Fruit fly (Drosophila melanogaster) whole organism, embryonic: ENCODE results near the gene HIP-R.

ENCODE experiments used
- ATbp ChIP-seq: fragments of 200-800 bp; sonication (Bioruptor generic); optimal IDR thresholded peaks from 2 replicates; lab custom pipeline; 2017; ENCODE audit warnings: missing biosample characterization, mild to moderate bottlenecking, missing genetic modification characterization, missing genetic modification reagents
- Abd-B ChIP-seq: fragments of 200-800 bp; sonication (Bioruptor generic); optimal IDR thresholded peaks from 2 replicates; lab custom pipeline; 2018; ENCODE audit warnings: missing biosample characterization, mild to moderate bottlenecking, missing genetic modification characterization, moderate library complexity
- Ada2b ChIP-seq: fragments of 200-800 bp; sonication (Bioruptor generic); IDR thresholded peaks from 2 replicates; pipeline ENCODE4 v1.3.6; 2022; ENCODE audit warnings: missing biosample characterization, missing genetic modification characterization
- Aef1 ChIP-seq: fragments of 200-800 bp; sonication (Bioruptor generic); IDR thresholded peaks from 3 replicates; pipeline ENCODE4 v1.3.6; 2022; ENCODE audit warnings: missing biosample characterization, missing genetic modification characterization
- Atf6 ChIP-seq: fragments of 200-800 bp; sonication (Bioruptor generic); IDR thresholded peaks from 2 replicates; pipeline ENCODE4 v1.3.6; 2022; ENCODE audit warnings: missing biosample characterization, missing genetic modification characterization
- C15 ChIP-seq: fragments of 200-800 bp; sonication (Bioruptor generic); IDR thresholded peaks from 3 replicates; pipeline ENCODE4 v1.3.6; 2022; ENCODE audit warnings: missing biosample characterization, missing genetic modification characterization
- CG10147 ChIP-seq: fragments of 200-800 bp; sonication (Bioruptor generic); optimal IDR thresholded peaks from 2 replicates; lab custom pipeline; 2019; ENCODE audit warnings: missing biosample characterization, mild to moderate bottlenecking, missing genetic modification characterization, moderate library complexity
- CG10209 ChIP-seq: fragments of 200-800 bp; sonication (Bioruptor generic); optimal IDR thresholded peaks from 3 replicates; lab custom pipeline; 2017; ENCODE audit warnings: missing biosample characterization, mild to moderate bottlenecking, missing genetic modification characterization, missing genetic modification reagents
- CG10267 ChIP-seq: fragments of 200-800 bp; sonication (Bioruptor generic); optimal IDR thresholded peaks from 2 replicates; lab custom pipeline; 2018; ENCODE audit warnings: missing biosample characterization, mild to moderate bottlenecking, missing genetic modification characterization, moderate library complexity
- CG10366 ChIP-seq: fragments of 200-800 bp; sonication (Bioruptor generic); IDR thresholded peaks from 2 replicates; pipeline ENCODE4 v1.3.6; 2022; ENCODE audit warnings: missing biosample characterization, missing genetic modification characterization
- CG10543 ChIP-seq: fragments of 200-800 bp; sonication (Bioruptor generic); optimal IDR thresholded peaks from 3 replicates; lab custom pipeline; 2017; ENCODE audit warnings: missing biosample characterization, mild to moderate bottlenecking, missing genetic modification characterization, moderate library complexity
- CG13123 ChIP-seq: fragments of 200-800 bp; sonication (Bioruptor generic); optimal IDR thresholded peaks from 2 replicates; lab custom pipeline; 2016; ENCODE audit warnings: missing biosample characterization, missing genetic modification characterization
- CG14014 ChIP-seq: fragments of 200-800 bp; sonication (Bioruptor generic); IDR thresholded peaks from 2 replicates; pipeline ENCODE4 v1.3.6; 2022; ENCODE audit warnings: missing biosample characterization, missing genetic modification characterization
- CG15696 ChIP-seq: fragments of 200-800 bp; sonication (Bioruptor generic); optimal IDR thresholded peaks from 2 replicates; lab custom pipeline; 2019; ENCODE audit warnings: missing biosample characterization, mild to moderate bottlenecking, missing genetic modification characterization, moderate library complexity
- CG1603 ChIP-seq: fragments of 200-800 bp; sonication (Bioruptor generic); optimal IDR thresholded peaks from 2 replicates; lab custom pipeline; 2019; ENCODE audit warnings: missing biosample characterization, mild to moderate bottlenecking, missing genetic modification characterization, moderate library complexity
- CG17568 ChIP-seq: fragments of 200-800 bp; sonication (Bioruptor generic); optimal IDR thresholded peaks from 2 replicates; lab custom pipeline; 2018; ENCODE audit warnings: missing biosample characterization, mild to moderate bottlenecking, missing genetic modification characterization, moderate library complexity
- CG17612 ChIP-seq: fragments of 200-800 bp; sonication (Bioruptor generic); IDR thresholded peaks from 2 replicates; pipeline ENCODE4 v1.3.6; 2022; ENCODE audit warnings: missing biosample characterization, missing genetic modification characterization
- CG2889 ChIP-seq: fragments of 200-800 bp; sonication (Bioruptor generic); IDR thresholded peaks from 3 replicates; pipeline ENCODE4 v1.3.6; 2022; ENCODE audit warnings: missing biosample characterization, missing genetic modification characterization
- CG3163 ChIP-seq: fragments of 200-800 bp; sonication (Bioruptor generic); optimal IDR thresholded peaks from 3 replicates; lab custom pipeline; 2016; ENCODE audit warnings: missing biosample characterization, missing genetic modification characterization
- CG34376 ChIP-seq: fragments of 200-800 bp; sonication (Bioruptor generic); optimal IDR thresholded peaks from 2 replicates; lab custom pipeline; 2018; ENCODE audit warnings: missing biosample characterization, mild to moderate bottlenecking, missing genetic modification characterization
- CG4707 ChIP-seq: fragments of 200-800 bp; sonication (Bioruptor generic); optimal IDR thresholded peaks from 2 replicates; lab custom pipeline; 2018; ENCODE audit warnings: missing biosample characterization, mild to moderate bottlenecking, missing genetic modification characterization, moderate library complexity
- CG4854 ChIP-seq: fragments of 200-800 bp; sonication (Bioruptor generic); optimal IDR thresholded peaks from 2 replicates; lab custom pipeline; 2016; ENCODE audit warnings: missing biosample characterization, missing genetic modification characterization, inconsistent platforms
- CG5245 ChIP-seq: fragments of 200-800 bp; sonication (Bioruptor generic); optimal IDR thresholded peaks from 3 replicates; lab custom pipeline; 2016; ENCODE audit warnings: missing biosample characterization, missing genetic modification characterization
- CG6254 ChIP-seq: fragments of 200-800 bp; sonication (Bioruptor generic); optimal IDR thresholded peaks from 3 replicates; lab custom pipeline; 2017; ENCODE audit warnings: mild to moderate bottlenecking, missing biosample characterization, missing genetic modification reagents, missing genetic modification characterization
- CG7786 ChIP-seq: fragments of 200-800 bp; sonication (Bioruptor generic); optimal IDR thresholded peaks from 2 replicates; lab custom pipeline; 2016; ENCODE audit warnings: missing biosample characterization, missing genetic modification characterization
- CG8290 ChIP-seq, 3 experiments: fragments of 200-800 bp; sonication (Bioruptor generic); optimal IDR thresholded peaks; 2 replicates each; lab custom pipeline; 2016 to 2019; ENCODE audit warnings: missing biosample characterization in 3 of 3, missing genetic modification characterization in 3 of 3, mild to moderate bottlenecking in 2 of 3, moderate library complexity in 1 of 3
- CG8478 ChIP-seq: fragments of >200 bp; optimal IDR thresholded peaks from 2 replicates; lab custom pipeline; 2018
- Dbx ChIP-seq: fragments of 200-800 bp; sonication (Bioruptor generic); IDR thresholded peaks from 3 replicates; pipeline ENCODE4 v1.3.6; 2022; ENCODE audit warnings: missing biosample characterization, missing genetic modification characterization
- Deaf1 ChIP-seq: fragments of 200-800 bp; optimal IDR thresholded peaks from 3 replicates; lab custom pipeline; 2019; ENCODE audit warnings: missing biosample characterization, mild to moderate bottlenecking, missing genetic modification characterization, moderate library complexity
- Mad ChIP-seq: fragments of 200-800 bp; sonication (Bioruptor generic); optimal IDR thresholded peaks from 2 replicates; lab custom pipeline; 2016; ENCODE audit warnings: missing biosample characterization, missing genetic modification characterization
- NC2β ChIP-seq: fragments of 200-800 bp; sonication (Bioruptor generic); optimal IDR thresholded peaks from 2 replicates; lab custom pipeline; 2016; ENCODE audit warnings: missing biosample characterization, missing genetic modification characterization
- Opbp ChIP-seq: fragments of 200-800 bp; sonication (Bioruptor generic); IDR thresholded peaks from 3 replicates; pipeline ENCODE4 v1.3.6; 2022; ENCODE audit warnings: missing biosample characterization, missing genetic modification characterization; ENCODE audit not compliant: partially characterized antibody
- Rx ChIP-seq: fragments of 200-800 bp; sonication (Bioruptor generic); IDR thresholded peaks from 2 replicates; pipeline ENCODE4 v1.3.6; 2022; ENCODE audit warnings: missing biosample characterization, missing genetic modification characterization
- Six4 ChIP-seq: fragments of 200-800 bp; sonication (Bioruptor generic); optimal IDR thresholded peaks from 2 replicates; lab custom pipeline; 2016; ENCODE audit warnings: missing biosample characterization, missing genetic modification characterization
- Spps ChIP-seq: fragments of 200-800 bp; sonication (Bioruptor generic); optimal IDR thresholded peaks from 2 replicates; lab custom pipeline; 2018; ENCODE audit warnings: missing biosample characterization, mild to moderate bottlenecking, missing genetic modification characterization
- Sry-δ ChIP-seq: fragments of 200-800 bp; sonication (Bioruptor generic); optimal IDR thresholded peaks from 2 replicates; lab custom pipeline; 2016; ENCODE audit warnings: missing biosample characterization, missing genetic modification characterization
- TFAM ChIP-seq: fragments of 200-800 bp; sonication (Bioruptor generic); optimal IDR thresholded peaks from 2 replicates; lab custom pipeline; 2017; ENCODE audit warnings: missing biosample characterization, missing genetic modification characterization, inconsistent platforms
- ap ChIP-seq: fragments of 200-800 bp; sonication (Bioruptor generic); IDR thresholded peaks from 2 replicates; pipeline ENCODE4 v1.3.6; 2022; ENCODE audit warnings: missing biosample characterization, missing genetic modification characterization
- cato ChIP-seq: fragments of 200-800 bp; sonication (Bioruptor generic); optimal IDR thresholded peaks from 2 replicates; lab custom pipeline; 2016; ENCODE audit warnings: missing biosample characterization, missing genetic modification characterization, borderline replicate concordance
- chif ChIP-seq, 2 experiments: fragments of 200-800 bp; sonication (Bioruptor generic); optimal IDR thresholded peaks; 3 replicates each; lab custom pipeline; 2016; ENCODE audit warnings: missing biosample characterization in 2 of 2, missing genetic modification characterization in 2 of 2
- chn ChIP-seq: fragments of 200-800 bp; sonication (Bioruptor generic); optimal IDR thresholded peaks from 2 replicates; lab custom pipeline; 2016; ENCODE audit warnings: missing biosample characterization, missing genetic modification characterization
- gcm ChIP-seq: fragments of 200-800 bp; sonication (Bioruptor generic); optimal IDR thresholded peaks from 2 replicates; lab custom pipeline; 2019; ENCODE audit warnings: missing biosample characterization, mild to moderate bottlenecking, missing genetic modification characterization, moderate library complexity
- jumu ChIP-seq: fragments of 200-800 bp; sonication (Bioruptor generic); optimal IDR thresholded peaks from 3 replicates; lab custom pipeline; 2016; ENCODE audit warnings: missing biosample characterization, missing genetic modification characterization
- klu ChIP-seq: fragments of 200-800 bp; sonication (Bioruptor generic); IDR thresholded peaks from 2 replicates; pipeline ENCODE4 v1.3.6; 2022; ENCODE audit warnings: missing biosample characterization, missing genetic modification characterization
- nau ChIP-seq: fragments of 200-800 bp; sonication (Bioruptor generic); optimal IDR thresholded peaks from 3 replicates; lab custom pipeline; 2017; ENCODE audit warnings: missing biosample characterization, mild to moderate bottlenecking, missing genetic modification characterization, missing genetic modification reagents
- shn ChIP-seq: fragments of 200-800 bp; sonication (Bioruptor generic); optimal IDR thresholded peaks from 3 replicates; lab custom pipeline; 2016; ENCODE audit warnings: missing biosample characterization, missing genetic modification characterization
- sima ChIP-seq: fragments of 200-800 bp; sonication (Bioruptor generic); optimal IDR thresholded peaks from 2 replicates; lab custom pipeline; 2016; ENCODE audit warnings: missing biosample characterization, missing genetic modification characterization
- slp2 ChIP-seq: fragments of 200-800 bp; sonication (Bioruptor generic); optimal IDR thresholded peaks from 2 replicates; lab custom pipeline; 2016; ENCODE audit warnings: missing biosample characterization, missing genetic modification characterization
- tin ChIP-seq: fragments of 200-800 bp; sonication (Bioruptor generic); optimal IDR thresholded peaks from 3 replicates; lab custom pipeline; 2016; ENCODE audit warnings: missing biosample characterization, missing genetic modification characterization
- tx ChIP-seq: fragments of 200-800 bp; sonication (Bioruptor generic); optimal IDR thresholded peaks from 2 replicates; lab custom pipeline; 2016; ENCODE audit warnings: missing biosample characterization, missing genetic modification characterization
- zen2 ChIP-seq: fragments of 200-800 bp; sonication (Bioruptor generic); IDR thresholded peaks from 3 replicates; pipeline ENCODE4 v1.3.6; 2022; ENCODE audit warnings: missing biosample characterization, missing genetic modification characterization; ENCODE audit not compliant: partially characterized antibody

HIP-R gene

DNA sequence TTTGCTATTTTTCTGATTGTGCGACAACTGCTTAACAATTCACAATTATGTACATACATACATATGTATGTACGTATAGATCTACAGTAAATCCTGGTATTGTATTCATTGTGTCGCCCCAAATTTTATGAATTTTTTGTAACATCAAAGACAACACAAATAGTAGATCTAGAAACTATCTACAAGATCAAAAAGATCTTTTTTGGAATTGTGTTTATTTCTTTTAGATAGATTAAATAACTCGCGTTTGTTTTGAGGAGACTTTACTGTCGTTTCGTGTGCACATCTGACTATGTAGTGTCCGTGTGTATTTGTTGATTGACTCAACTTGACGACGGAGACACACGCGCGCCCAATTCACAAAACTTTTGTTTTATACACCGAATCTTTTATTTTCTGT is 15.5 kb upstream of the HIP-R start (continued):
- TF ChIP-seq CG14014 (GFP tag; lab: Robert Waterston, UW), result peak; percentile 93
- peak; percentile 93 for TF ChIP-seq Ada2b (GFP tag; lab: Robert Waterston, UW)
- TF ChIP-seq CG5245, result peak; percentile 76
- TF ChIP-seq klu, result peak; percentile 83
- TF ChIP-seq zen2 (GFP tag; lab: Robert Waterston, UW), result no peak
- peak; percentile 88 for TF ChIP-seq CG17612 (GFP tag; lab: Robert Waterston, UW)
- TF ChIP-seq CG10543, result peak; percentile 92
- TF ChIP-seq gcm, result peak; percentile 74
- peak; percentile 89 for TF ChIP-seq CG2889
- TF ChIP-seq CG10366, result peak; percentile 89
- TF ChIP-seq CG15696 (tag; lab: Kevin White, UChicago), result peak; percentile 78
- TF ChIP-seq jumu (GFP tag; lab: Kevin White, UChicago), result peak; percentile 88
- peak; percentile 74 for TF ChIP-seq Six4 (GFP tag; lab: Kevin White, UChicago)
- peak; percentile 13 for TF ChIP-seq sima (GFP tag; lab: Kevin White, UChicago)
- TF ChIP-seq C15 (GFP tag; lab: Robert Waterston, UW), result peak; percentile 83; the same call in 2 of the 3 replicates
- no peak for TF ChIP-seq TFAM (GFP tag; lab: Kevin White, UChicago)
- TF ChIP-seq chn (GFP tag; lab: Kevin White, UChicago), result peak; percentile 68
- TF ChIP-seq Abd-B (GFP tag; lab: Kevin White, UChicago), result peak; percentile 80
- peak; percentile 71 to 81 for TF ChIP-seq chif (GFP tag; optimal IDR thresholded peaks at IDR 0.05; lab: Kevin White, UChicago)
- peak; percentile 81 for TF ChIP-seq NC2β (GFP tag; lab: Kevin White, UChicago)
- peak; percentile 41 for TF ChIP-seq CG4707 (GFP tag; lab: Kevin White, UChicago)
- TF ChIP-seq CG10267 (tag; lab: Kevin White, UChicago), result peak; percentile 81
- peak; percentile 36 for TF ChIP-seq CG6254
- TF ChIP-seq shn (GFP tag; lab: Kevin White, UChicago), result peak; percentile 84
- no peak for TF ChIP-seq CG8478 (lab: Kevin White, UChicago)
- TF ChIP-seq CG10209 (GFP tag; lab: Kevin White, UChicago), result peak; percentile 87
- TF ChIP-seq slp2 (GFP tag; lab: Kevin White, UChicago), result peak; percentile 60
- TF ChIP-seq ap (GFP tag; lab: Robert Waterston, UW), result peak; percentile 74
- peak; percentile 33 for TF ChIP-seq CG8290 (GFP tag; optimal IDR thresholded peaks at IDR 0.05; lab: Kevin White, UChicago)
- peak in 1 of 2 experiments; percentile 91 for TF ChIP-seq CG8290 (tag; optimal IDR thresholded peaks at IDR 0.05; lab: Kevin White, UChicago)
- peak; percentile 52 for TF ChIP-seq Sry-δ (GFP tag; lab: Kevin White, UChicago)
- TF ChIP-seq Atf6 (GFP tag; lab: Robert Waterston, UW), result peak; percentile 96
- TF ChIP-seq cato (GFP tag; lab: Kevin White, UChicago), result peak; percentile 68
- TF ChIP-seq CG34376 (GFP tag; lab: Kevin White, UChicago), result peak; percentile 85
- TF ChIP-seq CG13123 (GFP tag; lab: Kevin White, UChicago), result peak; percentile 58
- TF ChIP-seq ATbp (GFP tag; lab: Kevin White, UChicago), result peak; percentile 73
- TF ChIP-seq Aef1 (GFP tag; lab: Robert Waterston, UW), result peak; percentile 91
- peak; percentile 79 for TF ChIP-seq Deaf1 (tag; lab: Kevin White, UChicago)
- TF ChIP-seq CG3163 (GFP tag; lab: Kevin White, UChicago), result peak; percentile 75
- peak; percentile 69 for TF ChIP-seq Rx (GFP tag; lab: Robert Waterston, UW)
- peak; percentile 96 for TF ChIP-seq Dbx (GFP tag; lab: Robert Waterston, UW)
- TF ChIP-seq CG7786 (GFP tag; lab: Kevin White, UChicago), result peak; percentile 94
- TF ChIP-seq CG17568 (GFP tag; lab: Kevin White, UChicago), result peak; percentile 83
- peak; percentile 93 for TF ChIP-seq CG10147 (GFP tag; lab: Kevin White, UChicago)
- peak; percentile 41 for TF ChIP-seq Spps (tag; lab: Kevin White, UChicago)
- peak; percentile 79 for TF ChIP-seq CG1603
- no peak for TF ChIP-seq Opbp
- TF ChIP-seq CG4854 (GFP tag; lab: Kevin White, UChicago), result peak; percentile 72
- peak; percentile 74 for TF ChIP-seq tin (GFP tag; lab: Kevin White, UChicago)
- peak; percentile 85 for TF ChIP-seq tx (GFP tag; lab: Kevin White, UChicago)
- peak; percentile 62 for TF ChIP-seq Mad (GFP tag; lab: Kevin White, UChicago)
- peak; percentile 88 for TF ChIP-seq nau
